Worm (Caenorhabditis elegans): ENCODE measurements around the gene spig-7.

ce11 chrV:1521845-1522244 is 27.3 kb downstream of the spig-7 start, which contains the start of gene str-240:
- TF ChIP-seq dao-5 (tag; optimal IDR thresholded peaks at IDR 0.05) (no peak), him-1 (tag; optimal IDR thresholded peaks at IDR 0.05) (no peak)
